Worm (Caenorhabditis elegans) whole organism, L1 larva: Measurements from ENCODE around the gene C07B5.4.

Experiments
- C34B4.2 ChIP-seq: sonication (generic microtip); optimal IDR thresholded peaks from 2 replicates; lab custom pipeline; 2017; ENCODE audit warnings: mild to moderate bottlenecking, missing genetic modification characterization, missing compliant biosample characterization
- alr-1 ChIP-seq: fragments of 200-800 bp; sonication (Bioruptor generic); optimal IDR thresholded peaks from 2 replicates; lab custom pipeline; 2018; ENCODE audit warnings: borderline replicate concordance, mild to moderate bottlenecking, missing genetic modification characterization, missing compliant biosample characterization
- blmp-1 ChIP-seq: fragments of 150-350 bp; optimal IDR thresholded peaks from 2 replicates; lab custom pipeline; 2014; ENCODE audit warnings: missing biosample characterization, missing genetic modification characterization
- ceh-63 ChIP-seq: fragments of 200-800 bp; sonication (Bioruptor generic); optimal IDR thresholded peaks from 2 replicates; lab custom pipeline; 2018; ENCODE audit warnings: mild to moderate bottlenecking, missing genetic modification characterization, missing compliant biosample characterization
- ceh-82 ChIP-seq, 3 experiments: fragments of 150-350 bp in 1 of 3; sonication (generic microtip) in 2 of 3; optimal IDR thresholded peaks; 2 replicates each; lab custom pipeline; 2014 to 2017; ENCODE audit warnings: missing biosample characterization in 3 of 3, missing genetic modification characterization in 3 of 3
- ceh-90 ChIP-seq: sonication (generic microtip); optimal IDR thresholded peaks from 2 replicates; lab custom pipeline; 2016; ENCODE audit warnings: missing genetic modification characterization, missing compliant biosample characterization
- dpl-1 ChIP-seq, 3 experiments: fragments of 150-350 bp in 2 of 3; sonication (generic microtip) in 1 of 3; optimal IDR thresholded peaks; 2 replicates each; lab custom pipeline; 2014 to 2017; ENCODE audit warnings: missing biosample characterization in 3 of 3, missing genetic modification characterization in 3 of 3, missing genetic modification reagents in 3 of 3
- efl-1 ChIP-seq, 4 experiments: fragments of 150-350 bp; optimal IDR thresholded peaks in 3 of 4; peaks in 1 of 4; 1 replicate in 1 of 4; 2 replicates in 3 of 4; lab custom pipeline; 2014; ENCODE audit warnings: missing biosample characterization in 2 of 4, missing genetic modification characterization in 2 of 4, missing genetic modification reagents in 2 of 4
- elt-2 ChIP-seq: sonication (generic microtip); optimal IDR thresholded peaks from 2 replicates; lab custom pipeline; 2016; ENCODE audit warnings: missing genetic modification characterization, mild to moderate bottlenecking, inconsistent platforms, missing compliant biosample characterization, missing genetic modification reagents
- elt-3 ChIP-seq, 6 experiments: fragments of 150-350 bp in 1 of 6; sonication (generic microtip); optimal IDR thresholded peaks; 2 replicates each; lab custom pipeline; 2017 to 2018; ENCODE audit warnings: missing biosample characterization in 6 of 6, missing genetic modification characterization in 6 of 6, inconsistent platforms in 1 of 6
- fkh-10 ChIP-seq: sonication (generic microtip); optimal IDR thresholded peaks from 2 replicates; lab custom pipeline; 2017; ENCODE audit warnings: missing biosample characterization, missing genetic modification reagents, missing genetic modification characterization
- fkh-8 ChIP-seq: sonication (generic microtip); optimal IDR thresholded peaks from 2 replicates; lab custom pipeline; 2016; ENCODE audit warnings: mild to moderate bottlenecking, missing genetic modification characterization, missing compliant biosample characterization
- fos-1 ChIP-seq: fragments of 150-350 bp; optimal IDR thresholded peaks from 2 replicates; lab custom pipeline; 2014; ENCODE audit warnings: missing biosample characterization, missing genetic modification characterization
- grh-1 ChIP-seq: fragments of 200-800 bp; sonication (Bioruptor generic); IDR thresholded peaks from 2 replicates; pipeline ENCODE4 v1.3.6; 2022; ENCODE audit warnings: missing genetic modification reagents, missing genetic modification characterization, missing compliant biosample characterization
- hlh-4 ChIP-seq: sonication (generic microtip); optimal IDR thresholded peaks from 2 replicates; lab custom pipeline; 2016; ENCODE audit warnings: mild to moderate bottlenecking, missing genetic modification characterization, missing compliant biosample characterization
- hpl-2 ChIP-seq: fragments of 150-350 bp; optimal IDR thresholded peaks from 2 replicates; lab custom pipeline; 2014; ENCODE audit warnings: missing biosample characterization, missing genetic modification reagents, missing genetic modification characterization
- lin-14 ChIP-seq: fragments of 200-800 bp; sonication (Bioruptor generic); optimal IDR thresholded peaks from 2 replicates; lab custom pipeline; 2018; ENCODE audit warnings: mild to moderate bottlenecking, missing genetic modification characterization, moderate library complexity, missing compliant biosample characterization
- lin-15B ChIP-seq: fragments of 150-350 bp; sonication (generic microtip); optimal IDR thresholded peaks from 3 replicates; lab custom pipeline; 2014; ENCODE audit warnings: missing biosample characterization, missing genetic modification characterization
- lin-35 ChIP-seq, 2 experiments: fragments of 150-350 bp; optimal IDR thresholded peaks; 2 replicates each; lab custom pipeline; 2014; ENCODE audit warnings: missing biosample characterization in 2 of 2, missing genetic modification characterization in 2 of 2, missing genetic modification reagents in 2 of 2
- lir-3 ChIP-seq: sonication (generic microtip); optimal IDR thresholded peaks from 2 replicates; lab custom pipeline; 2016; ENCODE audit warnings: mild to moderate bottlenecking, missing genetic modification characterization, moderate library complexity, missing compliant biosample characterization; ENCODE audit not compliant: poor library complexity
- lsy-2 ChIP-seq, 2 experiments: fragments of 150-350 bp; optimal IDR thresholded peaks; 2 replicates each; lab custom pipeline; 2014; ENCODE audit warnings: missing biosample characterization in 2 of 2, missing genetic modification characterization in 2 of 2
- mef-2 ChIP-seq: fragments of 150-350 bp; optimal IDR thresholded peaks from 2 replicates; lab custom pipeline; 2014; ENCODE audit warnings: missing biosample characterization, missing genetic modification characterization
- mep-1 ChIP-seq: fragments of 150-350 bp; optimal IDR thresholded peaks from 2 replicates; lab custom pipeline; 2014; ENCODE audit warnings: missing biosample characterization, missing genetic modification characterization
- nhr-20 ChIP-seq: sonication (generic microtip); optimal IDR thresholded peaks from 2 replicates; lab custom pipeline; 2016; ENCODE audit warnings: mild to moderate bottlenecking, missing genetic modification characterization, missing compliant biosample characterization
- nhr-71 ChIP-seq: sonication (generic microtip); optimal IDR thresholded peaks from 2 replicates; lab custom pipeline; 2016; ENCODE audit warnings: mild to moderate bottlenecking, missing genetic modification characterization, moderate library complexity, missing compliant biosample characterization
- nhr-77 ChIP-seq: fragments of 150-350 bp; optimal IDR thresholded peaks from 2 replicates; lab custom pipeline; 2014; ENCODE audit warnings: missing biosample characterization, missing genetic modification characterization
- nhr-85 ChIP-seq: sonication (generic microtip); peaks from one replicate; lab custom pipeline; 2016; ENCODE audit warnings: missing genetic modification characterization, inconsistent platforms, missing compliant biosample characterization
- nhr-90 ChIP-seq: sonication (generic microtip); optimal IDR thresholded peaks from 2 replicates; lab custom pipeline; 2016; ENCODE audit warnings: mild to moderate bottlenecking, missing genetic modification characterization, missing compliant biosample characterization; ENCODE audit not compliant: poor library complexity
- pax-3 ChIP-seq: fragments of 200-800 bp; sonication (Bioruptor generic); optimal IDR thresholded peaks from 2 replicates; lab custom pipeline; 2018; ENCODE audit warnings: mild to moderate bottlenecking, missing genetic modification characterization, moderate library complexity, missing compliant biosample characterization
- snu-23 ChIP-seq: sonication (generic microtip); optimal IDR thresholded peaks from 2 replicates; lab custom pipeline; 2016; ENCODE audit warnings: missing genetic modification characterization, missing compliant biosample characterization
- sptf-1 ChIP-seq: fragments of 150-350 bp; optimal IDR thresholded peaks from 2 replicates; lab custom pipeline; 2014; ENCODE audit warnings: missing biosample characterization, missing genetic modification characterization
- tbx-2 ChIP-seq: sonication (generic microtip); optimal IDR thresholded peaks from 2 replicates; lab custom pipeline; 2016; ENCODE audit warnings: missing genetic modification characterization, missing compliant biosample characterization
- unc-86 ChIP-seq: sonication (generic microtip); optimal IDR thresholded peaks from 2 replicates; lab custom pipeline; 2016; ENCODE audit warnings: missing genetic modification characterization, missing compliant biosample characterization
- ztf-11 ChIP-seq, 2 experiments: sonication (generic microtip); optimal IDR thresholded peaks; 2 replicates each; lab custom pipeline; 2016 to 2017; ENCODE audit warnings: missing genetic modification characterization in 2 of 2, missing biosample characterization in 1 of 2, missing compliant biosample characterization in 1 of 2
- ztf-4 ChIP-seq: fragments of 150-350 bp; optimal IDR thresholded peaks from 2 replicates; lab custom pipeline; 2014; ENCODE audit warnings: missing biosample characterization, missing genetic modification characterization

The C07B5.4 gene

DNA sequence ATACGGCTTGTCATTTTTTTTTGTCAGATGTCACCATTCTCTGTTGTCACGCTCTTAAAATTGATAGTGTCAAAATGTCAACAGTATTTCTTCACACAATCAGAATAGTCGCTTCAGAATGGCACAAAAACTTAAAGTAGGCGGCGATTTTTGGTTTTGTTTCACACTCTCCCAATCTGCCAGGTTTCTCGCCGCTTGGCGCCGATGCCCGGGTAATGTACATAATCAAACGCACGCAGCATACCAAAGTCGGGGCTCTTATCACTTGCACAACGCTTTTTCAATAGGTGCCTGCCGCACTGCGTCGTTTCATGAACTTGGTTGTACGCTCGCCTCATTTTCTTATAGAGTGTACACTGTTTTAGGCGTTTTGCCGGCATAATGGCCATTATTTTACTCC, 39.1 kb downstream of the C07B5.4 start:
- TF ChIP-seq nhr-90 (tag; lab: Kevin White, UChicago) (no peak), lin-35 (GFP tag; optimal IDR thresholded peaks at IDR 0.05; lab: Kevin White, UChicago) (peak in 1 of 2 experiments; percentile 3), efl-1 (optimal IDR thresholded peaks at IDR 0.05; lab: Kevin White, UChicago) (no peak), efl-1 (GFP tag; optimal IDR thresholded peaks at IDR 0.05 in 1 of 2; lab: Kevin White, UChicago) (peak in 1 of 2 experiments; percentile 71), elt-2 (peak; percentile 67)

DNA sequence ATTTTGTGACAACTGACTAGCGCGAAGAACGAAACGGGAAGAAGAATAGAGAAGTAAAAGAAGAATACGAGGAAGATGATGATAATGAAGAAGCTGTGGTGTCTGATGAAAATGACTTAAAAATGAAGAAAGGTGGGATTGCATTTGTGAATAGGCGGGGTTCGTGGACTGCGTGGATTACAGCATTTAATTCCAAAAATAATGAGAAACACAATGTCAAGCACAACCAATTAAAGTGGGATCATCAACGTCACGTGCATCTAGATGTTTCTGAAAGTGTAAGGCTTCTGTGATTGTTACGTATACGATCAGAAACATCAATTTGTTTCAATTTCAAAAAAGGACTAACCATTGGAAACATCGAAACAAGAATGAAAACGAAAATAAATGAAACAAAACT, 47.5 kb downstream of the C07B5.4 start, which contains the start of gene glb-17:
glb-17 (minus strand) TSS at position 101 of the 400 bp plus-strand sequence.
- TF ChIP-seq ceh-63 (GFP tag; lab: Kevin White, UChicago), result peak; percentile 52
- TF ChIP-seq lir-3 (tag; lab: Kevin White, UChicago), result no peak

DNA sequence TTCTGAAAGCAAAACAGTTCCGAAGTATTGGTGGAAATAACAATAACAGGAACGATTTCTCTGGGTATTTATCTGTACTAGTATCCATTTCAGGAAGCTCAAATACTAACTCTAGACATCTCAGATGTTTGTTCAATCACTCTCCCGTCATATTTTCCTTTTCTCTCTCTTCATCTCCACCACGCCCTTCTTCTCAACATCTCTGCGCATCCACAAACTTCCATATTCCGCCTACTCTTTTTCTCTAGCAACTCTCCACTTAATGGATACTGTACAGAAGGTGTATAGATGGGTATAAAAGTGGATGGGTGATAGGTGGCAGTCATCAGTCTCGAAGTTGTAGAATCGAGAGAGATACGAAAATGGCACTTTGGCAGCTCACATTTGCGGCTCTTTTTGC, 54.9 kb downstream of the C07B5.4 start, which contains the start of gene gpx-5:
gpx-5 (plus strand) TSS at position 336 of the 400 bp plus-strand sequence.
- TF ChIP-seq hpl-2 (GFP tag; lab: Kevin White, UChicago), result no peak
- TF ChIP-seq mep-1 (tag; lab: Kevin White, UChicago), result peak; percentile 37
- no peak for TF ChIP-seq nhr-77
- no peak for TF ChIP-seq ztf-11 (tag; optimal IDR thresholded peaks at IDR 0.05; lab: Kevin White, UChicago)
- TF ChIP-seq mef-2 (tag; lab: Kevin White, UChicago), result no peak
- peak; percentile 24 for TF ChIP-seq tbx-2 (tag; lab: Kevin White, UChicago)
- peak; percentile 79 for TF ChIP-seq nhr-85 (tag; lab: Kevin White, UChicago)
- TF ChIP-seq nhr-71, result peak; percentile 42
- TF ChIP-seq elt-3 (tag; optimal IDR thresholded peaks at IDR 0.05; lab: Kevin White, UChicago), result peak in 2 of 6 experiments; percentile 16 to 40
- TF ChIP-seq ztf-4 (tag; lab: Kevin White, UChicago), result no peak
- peak; percentile 57 for TF ChIP-seq nhr-20 (tag; lab: Kevin White, UChicago)
- peak in 1 of 2 experiments; percentile 46 for TF ChIP-seq lin-35 (GFP tag; optimal IDR thresholded peaks at IDR 0.05; lab: Kevin White, UChicago)
- TF ChIP-seq dpl-1 (GFP tag; optimal IDR thresholded peaks at IDR 0.05; lab: Kevin White, UChicago), result no peak
- no peak for TF ChIP-seq C34B4.2
- peak in 1 of 2 experiments; percentile 30 for TF ChIP-seq efl-1 (optimal IDR thresholded peaks at IDR 0.05; lab: Kevin White, UChicago)
- TF ChIP-seq efl-1 (GFP tag; optimal IDR thresholded peaks at IDR 0.05 in 1 of 2; lab: Kevin White, UChicago), result no peak
- 0 out of 2 replicates have a peak, but pooled peaks have one; percentile 15 for TF ChIP-seq grh-1 (GFP tag; lab: Robert Waterston, UW)
- TF ChIP-seq blmp-1, result peak; percentile 87
- peak; percentile 51 for TF ChIP-seq snu-23 (GFP tag; lab: Kevin White, UChicago)
- no peak for TF ChIP-seq alr-1 (tag; lab: Kevin White, UChicago)
- peak; percentile 0 to 72 for TF ChIP-seq lsy-2 (tag; optimal IDR thresholded peaks at IDR 0.05; lab: Kevin White, UChicago)
- no peak for TF ChIP-seq ceh-90 (tag; lab: Kevin White, UChicago)
- peak; percentile 4 for TF ChIP-seq fos-1 (tag; lab: Kevin White, UChicago)
- TF ChIP-seq fkh-8 (tag; lab: Kevin White, UChicago), result no peak
- no peak for TF ChIP-seq unc-86 (tag; lab: Kevin White, UChicago)
- no peak for TF ChIP-seq pax-3
- peak; percentile 69 for TF ChIP-seq lin-14 (GFP tag; lab: Kevin White, UChicago)
- TF ChIP-seq hlh-4, result no peak
- TF ChIP-seq lin-15B (tag; lab: Kevin White, UChicago), result no peak
- no peak for TF ChIP-seq sptf-1 (tag; lab: Kevin White, UChicago)
- peak in 1 of 3 experiments; percentile 6 for TF ChIP-seq ceh-82 (tag; optimal IDR thresholded peaks at IDR 0.05; lab: Kevin White, UChicago)
- no peak for TF ChIP-seq fkh-10
- TF ChIP-seq, all 84 proteins: peak for 15
